Worm (Caenorhabditis elegans): ENCODE results near the gene fipr-28.

ce11 chrIV:16602676-16603075, 25.1 kb upstream of the fipr-28 start, which contains the start of gene col-137:
- TF ChIP-seq ceh-82 (tag; optimal IDR thresholded peaks at IDR 0.05) (no peak), lsy-12 (tag; optimal IDR thresholded peaks at IDR 0.05) (no peak), fos-1 (tag; optimal IDR thresholded peaks at IDR 0.05) (no peak), lin-39 (tag; optimal IDR thresholded peaks at IDR 0.05) (no peak), ama-1 (optimal IDR thresholded peaks at IDR 0.05) (no peak), nhr-25 (tag; optimal IDR thresholded peaks at IDR 0.05) (no peak), zag-1 (tag; optimal IDR thresholded peaks at IDR 0.05) (no peak), ZK546.5 (tag; optimal IDR thresholded peaks at IDR 0.05) (no peak), nhr-28 (tag; optimal IDR thresholded peaks at IDR 0.05) (no peak), elt-3 (tag; optimal IDR thresholded peaks at IDR 0.05) (no peak), fkh-10 (GFP tag; optimal IDR thresholded peaks at IDR 0.05) (no peak), unc-39 (tag; optimal IDR thresholded peaks at IDR 0.05) (no peak), egl-27 (tag; optimal IDR thresholded peaks at IDR 0.05) (no peak), sea-2 (GFP tag; optimal IDR thresholded peaks at IDR 0.05) (no peak)

Measured in whole organism, L3 larva.